Worm (Caenorhabditis elegans): ENCODE results near the gene srbc-83.

DNA sequence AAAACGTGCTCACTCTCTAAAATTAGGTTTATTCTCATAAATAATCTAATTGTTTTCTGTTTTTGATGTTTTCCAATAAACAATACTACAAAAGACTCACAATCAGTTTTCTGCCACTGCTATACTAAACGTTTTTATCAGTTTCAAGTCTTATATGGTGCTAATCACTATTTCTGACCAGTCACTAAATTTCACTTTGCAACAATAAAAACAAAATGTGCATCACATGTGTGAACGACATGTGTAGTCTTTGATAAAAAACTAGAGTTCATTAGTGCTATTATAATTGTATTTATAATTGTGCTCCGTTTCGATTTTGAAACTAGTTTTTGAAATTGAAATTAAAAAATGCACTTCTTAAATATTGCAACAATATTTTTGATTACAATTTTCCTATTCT is 19.3 kb upstream of the srbc-83 start, which contains the start of gene cyp-37B1:
- TF ChIP-seq pqm-1 (tag; optimal IDR thresholded peaks at IDR 0.05): no peak
- no peak for TF ChIP-seq ces-1 (GFP tag; optimal IDR thresholded peaks at IDR 0.05)
- TF ChIP-seq isw-1 (GFP tag; IDR thresholded peaks at IDR 0.05): no peak
- TF ChIP-seq elt-2 (tag; optimal IDR thresholded peaks at IDR 0.05): peak; percentile 95
- no peak for TF ChIP-seq tlp-1 (tag; optimal IDR thresholded peaks at IDR 0.05)
- no peak for TF ChIP-seq nhr-11 (tag; optimal IDR thresholded peaks at IDR 0.05)
- no peak for TF ChIP-seq nhr-76 (tag; optimal IDR thresholded peaks at IDR 0.05)
- no peak for TF ChIP-seq lin-39 (tag; optimal IDR thresholded peaks at IDR 0.05)
- TF ChIP-seq ztf-11 (tag; optimal IDR thresholded peaks at IDR 0.05): no peak
